Worm (Caenorhabditis elegans) whole organism, young adult: ENCODE measurements around the gene C34B4.4.

Source experiments
- ama-1 ChIP-seq, 3 experiments: fragments of 150-350 bp in 1 of 3; sonication (generic microtip) in 2 of 3; optimal IDR thresholded peaks; 2 replicates each; lab custom pipeline; 2014 to 2018; ENCODE audit warnings: missing biosample characterization in 2 of 3, missing genetic modification characterization in 2 of 3, missing genetic modification reagents in 2 of 3
- ceh-79 ChIP-seq: sonication (generic microtip); optimal IDR thresholded peaks from 2 replicates; lab custom pipeline; 2017; ENCODE audit warnings: mild to moderate bottlenecking, missing genetic modification characterization, missing compliant biosample characterization

DNA sequence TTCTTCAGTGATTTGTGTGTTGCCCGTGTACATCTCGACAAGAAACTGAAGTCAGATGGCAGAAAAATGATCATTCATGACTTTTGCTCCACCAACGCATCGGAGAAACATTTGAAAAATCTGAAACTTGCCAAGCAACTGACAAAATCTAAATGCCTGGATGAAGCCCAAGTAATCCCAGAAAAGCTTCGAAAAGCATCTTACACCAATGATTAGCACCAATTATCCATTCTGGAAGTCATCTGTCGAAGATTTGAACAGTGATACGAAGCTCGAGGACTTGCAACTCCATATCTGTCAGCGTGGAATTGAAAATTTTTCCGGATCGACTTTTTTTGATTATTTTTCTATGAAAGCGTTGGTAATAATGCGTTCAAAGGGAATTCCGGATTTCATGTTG is 26.8 kb upstream of the C34B4.4 start:
- TF ChIP-seq ceh-79 (tag; lab: Kevin White, UChicago) (no peak), ama-1 (optimal IDR thresholded peaks at IDR 0.05; lab: Kevin White, UChicago) (no peak), ama-1 (GFP tag; optimal IDR thresholded peaks at IDR 0.05; lab: Kevin White, UChicago) (no peak)
